Worm (Caenorhabditis elegans) whole organism, young adult: Measurements from ENCODE around the gene W09G12.8.

Source experiments
- attf-5 ChIP-seq: fragments of 200-800 bp; sonication (Bioruptor generic); optimal IDR thresholded peaks from 2 replicates; lab custom pipeline; 2018; ENCODE audit warnings: mild to moderate bottlenecking, missing genetic modification characterization, missing compliant biosample characterization
- cebp-2 ChIP-seq: fragments of 200-800 bp; sonication (Bioruptor generic); IDR thresholded peaks from 2 replicates; pipeline ENCODE4 v1.3.6; 2022; ENCODE audit warnings: missing genetic modification characterization, missing compliant biosample characterization
- lin-40 ChIP-seq: sonication (generic microtip); optimal IDR thresholded peaks from 2 replicates; lab custom pipeline; 2016; ENCODE audit warnings: missing genetic modification characterization, mild to moderate bottlenecking, missing compliant biosample characterization, missing genotype, missing genetic modification reagents
- snpc-4 ChIP-seq, 5 experiments: fragments of 150-350 bp in 1 of 5; sonication (generic microtip) in 4 of 5; optimal IDR thresholded peaks; 2 replicates each; lab custom pipeline; 2014 to 2018; ENCODE audit warnings: missing genetic modification characterization in 5 of 5, missing biosample characterization in 3 of 5, antibody characterized with exemption in 2 of 5, mild to moderate bottlenecking in 2 of 5, missing compliant biosample characterization in 2 of 5, missing genotype in 2 of 5, moderate library complexity in 2 of 5, missing genetic modification reagents in 1 of 5
- unc-62 ChIP-seq: fragments of 150-350 bp; optimal IDR thresholded peaks from 2 replicates; lab custom pipeline; 2014; ENCODE audit warnings: missing biosample characterization, missing genetic modification reagents, missing genetic modification characterization

DNA sequence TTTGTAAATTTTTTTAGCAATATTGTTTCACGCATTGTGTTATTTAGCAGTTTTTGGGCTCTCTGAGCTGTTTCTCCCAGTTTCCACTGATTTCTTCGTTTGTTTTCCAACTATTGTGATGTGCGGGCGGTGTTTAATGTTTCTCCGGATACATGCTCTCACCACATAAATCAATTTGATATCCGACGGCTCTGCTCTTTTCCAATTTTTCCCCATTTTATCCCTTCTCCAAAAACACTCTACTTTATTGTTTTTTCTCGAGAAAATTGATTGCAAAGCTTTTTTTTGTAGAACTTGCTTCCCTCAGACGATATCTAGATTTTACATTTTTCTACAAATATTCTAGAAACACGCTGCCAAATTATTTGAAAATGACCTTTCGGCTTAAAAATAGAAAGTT lies 10.4 kb upstream of the W09G12.8 start:
- TF ChIP-seq snpc-4 (GFP tag; optimal IDR thresholded peaks at IDR 0.05; lab: Kevin White, UChicago) (no peak), snpc-4 (tag; optimal IDR thresholded peaks at IDR 0.05; lab: Kevin White, UChicago) (no peak), unc-62 (GFP tag; lab: Kevin White, UChicago) (no peak), cebp-2 (GFP tag; lab: Robert Waterston, UW) (no peak), attf-5 (GFP tag; lab: Kevin White, UChicago) (no peak), lin-40 (tag; lab: Kevin White, UChicago) (no peak)
